Worm (Caenorhabditis elegans): ENCODE measurements around the gene grd-14.

DNA sequence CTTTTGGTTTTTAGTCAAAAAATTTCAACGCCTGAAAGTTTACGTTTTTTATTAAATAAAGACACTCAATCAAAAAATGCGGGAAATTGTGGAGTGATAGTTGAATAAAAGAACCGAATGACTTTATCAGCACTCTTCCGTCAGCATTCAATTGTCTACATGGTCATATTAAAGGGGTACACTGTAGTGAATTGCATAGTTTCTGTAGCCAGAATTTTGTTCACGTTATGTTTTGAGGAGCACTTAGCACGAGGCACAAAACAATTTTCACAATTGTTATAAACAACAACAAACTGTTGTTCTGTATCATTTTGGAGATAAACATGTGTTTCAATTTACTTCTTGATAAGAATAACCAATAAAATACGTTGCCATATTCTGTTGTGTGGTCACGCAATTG lies 49.2 kb downstream of the grd-14 start, which contains the start of gene D2021.4:
- no peak for TF ChIP-seq snpc-4 (tag; optimal IDR thresholded peaks at IDR 0.05)
- no peak for TF ChIP-seq lin-39 (tag; optimal IDR thresholded peaks at IDR 0.05)
- no peak for TF ChIP-seq zfp-2 (tag; optimal IDR thresholded peaks at IDR 0.05)
- no peak for TF ChIP-seq egl-43 (GFP tag; IDR thresholded peaks at IDR 0.05)
- TF ChIP-seq ama-1 (optimal IDR thresholded peaks at IDR 0.05): no peak
- TF ChIP-seq Y48G9A.11 (GFP tag; IDR thresholded peaks at IDR 0.05): no peak
- TF ChIP-seq R02D3.7 (tag; optimal IDR thresholded peaks at IDR 0.05): no peak
- no peak for TF ChIP-seq snpc-1.2 (GFP tag; IDR thresholded peaks at IDR 0.05)
- TF ChIP-seq hlh-30 (tag; optimal IDR thresholded peaks at IDR 0.05; ENCODE audit: insufficient read depth): peak; percentile 38
- TF ChIP-seq nhr-111 (GFP tag; optimal IDR thresholded peaks at IDR 0.05): no peak
- no peak for TF ChIP-seq ceh-82 (tag; optimal IDR thresholded peaks at IDR 0.05)
- TF ChIP-seq ceh-28 (tag; optimal IDR thresholded peaks at IDR 0.05): no peak
- no peak for TF ChIP-seq F49E8.2 (tag; optimal IDR thresholded peaks at IDR 0.05; ENCODE audit: borderline replicate concordance)
